Worm (Caenorhabditis elegans): ENCODE data around the gene F40F11.3.

DNA sequence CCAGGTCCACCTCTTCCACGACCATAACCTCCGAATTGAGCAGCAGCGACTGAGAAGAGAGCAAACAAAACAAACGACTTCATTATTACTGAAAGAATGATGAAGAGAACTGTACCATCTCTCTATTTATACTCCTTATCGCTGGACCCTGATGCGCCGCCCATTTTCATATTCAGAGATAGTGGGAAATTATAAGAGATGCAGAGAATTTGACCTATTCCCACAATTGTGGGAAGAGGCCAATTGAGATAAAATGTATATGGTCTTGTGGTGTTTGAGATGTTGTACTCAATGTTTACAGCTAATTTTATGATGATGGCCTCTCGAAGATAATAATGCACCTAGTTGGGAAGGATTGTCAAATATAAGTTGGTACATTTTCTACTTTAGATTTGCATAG, 47.1 kb upstream of the F40F11.3 start, which contains the start of gene ttr-50:
- no peak for TF ChIP-seq nhr-90 (tag; optimal IDR thresholded peaks at IDR 0.05)
- no peak for TF ChIP-seq lin-35 (GFP tag; optimal IDR thresholded peaks at IDR 0.05)
- TF ChIP-seq unc-130 (GFP tag; optimal IDR thresholded peaks at IDR 0.05): no peak
